Worm (Caenorhabditis elegans) whole organism, midembryonic: ENCODE data around the gene gcy-22.
A peak's percentile ranks its signal among the peaks of the same experiment; 100 is the strongest.

ENCODE experiments used
- T22C8.4 ChIP-seq: fragments of 200-800 bp; sonication (Bioruptor generic); IDR thresholded peaks from 2 replicates; pipeline ENCODE4 v1.3.6; 2022; ENCODE audit warnings: missing genetic modification characterization, missing compliant biosample characterization
- cog-1 ChIP-seq: sonication (generic microtip); optimal IDR thresholded peaks from 2 replicates; lab custom pipeline; 2016; ENCODE audit warnings: missing genetic modification characterization, missing compliant biosample characterization
- flt-1 ChIP-seq: fragments of 200-800 bp; sonication (Bioruptor generic); IDR thresholded peaks from 2 replicates; pipeline ENCODE4 v1.3.6; 2022; ENCODE audit warnings: missing genetic modification characterization, missing compliant biosample characterization
- klf-2 ChIP-seq: fragments of 200-800 bp; sonication (Bioruptor generic); conservative IDR thresholded peaks from 2 replicates; pipeline ENCODE4 v1.3.6; 2022; ENCODE audit warnings: missing genetic modification reagents, missing genetic modification characterization, missing compliant biosample characterization
- med-1 ChIP-seq: sonication (generic microtip); optimal IDR thresholded peaks from 2 replicates; lab custom pipeline; 2017; ENCODE audit warnings: missing genetic modification characterization, mild to moderate bottlenecking, missing compliant biosample characterization, antibody characterized with exemption, missing genetic modification reagents; ENCODE audit not compliant: insufficient read depth
- ref-1 ChIP-seq: fragments of 200-800 bp; sonication (Bioruptor generic); conservative IDR thresholded peaks from 2 replicates; pipeline ENCODE4 v1.3.6; 2022; ENCODE audit warnings: missing genetic modification reagents, missing genetic modification characterization, missing compliant biosample characterization
- tab-1 ChIP-seq: fragments of 200-800 bp; sonication (Bioruptor generic); IDR thresholded peaks from 2 replicates; pipeline ENCODE4 v1.3.6; 2022; ENCODE audit warnings: missing genetic modification characterization, missing compliant biosample characterization

ce11 chrV:20828820-20829219, 4.0 kb upstream of the gcy-22 start, which contains the start of gene sbt-1:
- TF ChIP-seq cog-1 (tag; lab: Kevin White, UChicago) (no peak), med-1 (no peak), tab-1 (no peak), klf-2 (GFP tag; lab: Robert Waterston, UW) (no peak), ref-1 (GFP tag; lab: Robert Waterston, UW) (no peak), flt-1 (GFP tag; lab: Robert Waterston, UW) (0 out of 2 replicates have a peak, but pooled peaks have one; percentile 4), T22C8.4 (GFP tag; lab: Robert Waterston, UW) (peak; percentile 32; the same call in 1 of the 2 replicates)
